Fruit fly (Drosophila melanogaster): ENCODE results near the gene cindr.

cindr gene

DNA sequence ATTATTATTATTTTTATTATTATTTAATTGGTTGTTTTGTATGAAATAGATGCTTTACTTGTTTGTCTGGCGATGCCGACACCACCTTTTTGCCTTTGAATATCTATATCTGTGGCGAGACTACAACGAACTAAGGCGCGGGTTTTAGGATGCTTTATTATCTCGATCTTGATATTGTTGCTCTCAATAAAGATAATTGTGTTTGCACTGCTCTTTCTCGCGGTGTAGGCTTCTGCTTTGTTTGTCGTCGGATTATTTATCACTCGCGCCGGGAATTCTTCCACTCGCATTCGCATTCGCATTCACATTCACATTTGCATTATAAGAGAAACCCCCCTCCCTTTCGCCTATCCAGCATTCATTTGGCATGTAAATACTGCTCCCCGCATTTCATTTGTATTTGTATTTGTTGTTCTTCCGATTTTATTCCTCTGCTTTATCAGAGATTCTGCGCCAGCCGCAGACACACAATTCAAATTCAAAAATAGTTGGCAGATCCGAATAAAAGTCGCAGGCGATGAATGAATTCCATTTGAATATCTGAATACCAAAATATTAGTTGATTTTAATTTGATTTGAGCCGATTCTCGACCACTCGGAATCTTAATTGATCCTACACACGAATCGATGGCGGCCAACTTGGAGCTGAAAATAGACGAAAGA is 8.0 kb upstream of the cindr start:
- TF ChIP-seq spab (GFP tag; optimal IDR thresholded peaks at IDR 0.05) (peak; percentile 23), CG11294 (GFP tag; IDR thresholded peaks at IDR 0.05) (0 out of 2 replicates have a peak, but pooled peaks have one; percentile 15), Met (GFP tag; optimal IDR thresholded peaks at IDR 0.05) (peak; percentile 27), CG6276 (GFP tag; optimal IDR thresholded peaks at IDR 0.05) (peak; percentile 29), CG11902 (GFP tag; optimal IDR thresholded peaks at IDR 0.05) (no peak), pdm3 (GFP tag; optimal IDR thresholded peaks at IDR 0.05) (peak; percentile 9), Hr38 (GFP tag; optimal IDR thresholded peaks at IDR 0.05) (no peak), CG34406 (GFP tag; optimal IDR thresholded peaks at IDR 0.05) (peak; percentile 48), Ets96B (tag; optimal IDR thresholded peaks at IDR 0.05) (peak; percentile 43), Ets21C (GFP tag; optimal IDR thresholded peaks at IDR 0.05) (no peak), fd59A (GFP tag; optimal IDR thresholded peaks at IDR 0.05) (peak; percentile 51), dsx (GFP tag; optimal IDR thresholded peaks at IDR 0.05; ENCODE audit: poor library complexity, severe bottlenecking) (peak; percentile 56), CG6808 (GFP tag; optimal IDR thresholded peaks at IDR 0.05) (peak; percentile 39), achi (GFP tag; optimal IDR thresholded peaks at IDR 0.05) (peak; percentile 47), CG6163 (GFP tag; IDR thresholded peaks at IDR 0.05) (peak; percentile 39; the same call in 1 of the 3 replicates), dac (GFP tag; optimal IDR thresholded peaks at IDR 0.05) (peak; percentile 24), net (GFP tag; optimal IDR thresholded peaks at IDR 0.05) (peak; percentile 52), salr (GFP tag; optimal IDR thresholded peaks at IDR 0.05) (peak in 1 of 2 experiments; percentile 55), OdsH (GFP tag; optimal IDR thresholded peaks at IDR 0.05) (peak; percentile 29), CG4318 (GFP tag; optimal IDR thresholded peaks at IDR 0.05) (no peak), Eip93F (GFP tag; optimal IDR thresholded peaks at IDR 0.05) (no peak), svp (GFP tag) (peak; percentile 77), Hr39 (GFP tag; optimal IDR thresholded peaks at IDR 0.05) (peak; percentile 35), lz (GFP tag; optimal IDR thresholded peaks at IDR 0.05) (peak; percentile 38), CG6854 (GFP tag; optimal IDR thresholded peaks at IDR 0.05) (no peak), CG7368 (GFP tag; optimal IDR thresholded peaks at IDR 0.05) (peak; percentile 21), CG6792 (GFP tag; optimal IDR thresholded peaks at IDR 0.05) (peak; percentile 59), fkh (GFP tag; optimal IDR thresholded peaks at IDR 0.05) (peak; percentile 73), esn (GFP tag; optimal IDR thresholded peaks at IDR 0.05) (peak; percentile 60), CG8319 (GFP tag; optimal IDR thresholded peaks at IDR 0.05) (peak; percentile 45), CG15336 (GFP tag; IDR thresholded peaks at IDR 0.05) (peak; percentile 58), cyc (GFP tag; optimal IDR thresholded peaks at IDR 0.05) (peak; percentile 36), CG16779 (tag; optimal IDR thresholded peaks at IDR 0.05) (peak; percentile 42), CG3032 (tag; optimal IDR thresholded peaks at IDR 0.05) (peak; percentile 57), CG8632 (GFP tag; optimal IDR thresholded peaks at IDR 0.05) (peak; percentile 52), vri (GFP tag; optimal IDR thresholded peaks at IDR 0.05) (peak; percentile 49), Sox102F (GFP tag; optimal IDR thresholded peaks at IDR 0.05) (peak; percentile 48), CG1621 (tag; optimal IDR thresholded peaks at IDR 0.05) (peak; percentile 46), CG11762 (GFP tag; optimal IDR thresholded peaks at IDR 0.05; ENCODE audit: insufficient read depth) (no peak), eg (GFP tag; IDR thresholded peaks at IDR 0.05) (peak; percentile 56; the same call in 1 of the 3 replicates), Hr4 (GFP tag; optimal IDR thresholded peaks at IDR 0.05) (no peak), Lpt (GFP tag; optimal IDR thresholded peaks at IDR 0.05) (peak; percentile 54), Gug (GFP tag; IDR thresholded peaks at IDR 0.05) (0 out of 2 replicates have a peak, but pooled peaks have one; percentile 15), topi (GFP tag; optimal IDR thresholded peaks at IDR 0.05) (peak; percentile 51), CG8119 (GFP tag; IDR thresholded peaks at IDR 0.05) (peak; percentile 42; the same call in 1 of the 3 replicates), Smox (GFP tag; optimal IDR thresholded peaks at IDR 0.05) (peak; percentile 47), CG32006 (GFP tag; optimal IDR thresholded peaks at IDR 0.05) (peak; percentile 60), ss (GFP tag; optimal IDR thresholded peaks at IDR 0.05) (peak; percentile 20 to 26), Blimp-1 (GFP tag; optimal IDR thresholded peaks at IDR 0.05) (peak; percentile 28), fd85E (GFP tag; optimal IDR thresholded peaks at IDR 0.05) (no peak)
